Fruit fly (Drosophila melanogaster): Measurements from ENCODE around the gene CG14190.

The CG14190 gene

dm6 chrX:19056611-19057010 lies at the start of gene CG14190:
Gene CG14190 (plus strand): TSS chrX:19056911.
- no peak for TF ChIP-seq EcR (GFP tag; optimal IDR thresholded peaks at IDR 0.05)
- TF ChIP-seq CG8478 (optimal IDR thresholded peaks at IDR 0.05): no peak
- no peak for TF ChIP-seq Dll (optimal IDR thresholded peaks at IDR 0.05)
- TF ChIP-seq pan (optimal IDR thresholded peaks at IDR 0.05): no peak
- no peak for TF ChIP-seq psq (optimal IDR thresholded peaks at IDR 0.05)
- no peak for TF ChIP-seq usp (GFP tag; optimal IDR thresholded peaks at IDR 0.05)

DNA sequence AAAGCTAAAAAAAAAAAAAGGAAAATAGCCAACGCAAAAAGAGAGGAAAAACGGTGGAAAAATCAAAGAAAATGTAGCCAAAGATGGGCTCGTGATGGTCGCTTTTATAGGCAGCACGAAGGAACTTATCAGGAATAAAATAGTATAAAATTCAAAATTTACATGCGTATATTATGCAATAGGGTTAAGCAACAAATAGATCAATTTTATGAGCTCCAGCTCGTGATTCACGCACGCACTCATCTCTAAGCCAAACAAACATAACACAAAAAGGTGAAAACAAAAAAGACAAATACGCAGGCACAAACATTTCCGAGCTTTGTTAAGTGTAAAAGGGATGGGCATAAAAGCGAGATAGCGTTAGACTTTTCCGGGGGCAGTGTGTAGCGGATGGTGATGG lies 47.8 kb upstream of the CG14190 start:
- TF ChIP-seq usp (GFP tag; optimal IDR thresholded peaks at IDR 0.05) (no peak), psq (optimal IDR thresholded peaks at IDR 0.05) (no peak)

- no peak for TF ChIP-seq EcR (GFP tag; optimal IDR thresholded peaks at IDR 0.05)
- no peak for TF ChIP-seq pan (optimal IDR thresholded peaks at IDR 0.05)
- TF ChIP-seq Dll (optimal IDR thresholded peaks at IDR 0.05): no peak
- no peak for TF ChIP-seq psq (optimal IDR thresholded peaks at IDR 0.05)
- no peak for TF ChIP-seq usp (GFP tag; optimal IDR thresholded peaks at IDR 0.05)
- TF ChIP-seq CG8478 (optimal IDR thresholded peaks at IDR 0.05): no peak
Measured at dm6 chrX:19010169-19010924, 46.4 kb upstream of the CG14190 start.

DNA sequence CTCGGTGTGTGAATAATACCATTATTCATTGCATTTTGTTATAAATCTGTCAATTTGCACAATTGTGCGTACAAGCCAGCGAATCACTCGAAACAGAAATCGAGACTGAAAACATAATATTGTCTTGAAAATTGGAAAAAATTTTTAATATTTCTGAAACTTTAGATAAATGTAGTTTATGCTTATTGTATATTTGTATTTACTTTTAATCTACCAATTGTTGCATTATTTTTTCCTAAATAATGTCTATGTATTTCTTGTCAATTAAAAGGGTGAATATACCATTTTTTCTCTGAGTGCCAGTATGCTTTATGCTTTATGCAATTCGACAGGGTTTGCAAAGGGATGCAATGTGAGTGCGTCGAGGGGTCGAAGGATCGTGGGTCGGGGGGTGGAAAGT lies 42.1 kb upstream of the CG14190 start:
- TF ChIP-seq psq (optimal IDR thresholded peaks at IDR 0.05): no peak
- TF ChIP-seq EcR (GFP tag; optimal IDR thresholded peaks at IDR 0.05): no peak
- no peak for TF ChIP-seq CG8478 (optimal IDR thresholded peaks at IDR 0.05)
- TF ChIP-seq usp (GFP tag; optimal IDR thresholded peaks at IDR 0.05): no peak
- TF ChIP-seq Dll (optimal IDR thresholded peaks at IDR 0.05): no peak
- no peak for TF ChIP-seq pan (optimal IDR thresholded peaks at IDR 0.05)

DNA sequence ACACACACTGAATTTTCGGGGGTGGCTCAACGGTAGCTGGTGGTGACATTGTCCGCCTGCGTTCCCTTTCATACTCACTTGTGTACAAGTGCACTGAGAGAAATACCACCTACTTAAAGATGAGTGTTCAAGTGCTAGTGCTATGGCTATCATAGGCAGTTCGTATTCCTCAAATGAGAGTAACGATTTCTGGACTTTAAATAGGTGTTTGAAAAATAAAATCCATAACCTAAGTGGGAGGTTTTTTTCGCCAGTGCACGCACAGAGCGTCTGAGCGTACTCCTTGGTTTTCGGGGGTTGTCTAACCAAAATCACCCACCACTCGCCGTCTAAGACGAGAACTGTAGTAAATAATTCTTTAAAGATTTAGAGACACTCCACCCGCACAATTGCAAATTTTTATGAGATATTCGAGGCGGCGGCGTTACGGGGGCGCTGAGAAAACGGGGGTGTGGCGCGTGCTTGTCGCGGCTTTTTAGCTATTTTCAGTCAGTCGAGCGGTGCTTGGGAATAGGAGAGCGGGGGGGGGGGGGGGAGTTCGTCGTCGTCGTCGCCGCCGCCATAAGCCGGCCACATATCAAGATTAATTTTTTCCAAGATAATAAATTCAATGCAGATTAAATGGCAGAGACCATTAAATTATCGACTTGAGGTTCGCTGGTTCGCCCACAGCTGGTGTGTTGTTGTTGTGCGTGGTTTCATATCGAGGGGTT lies 38.5 kb upstream of the CG14190 start:
- TF ChIP-seq psq (optimal IDR thresholded peaks at IDR 0.05) (no peak), EcR (GFP tag; optimal IDR thresholded peaks at IDR 0.05) (no peak), CG8478 (optimal IDR thresholded peaks at IDR 0.05) (no peak), Dll (optimal IDR thresholded peaks at IDR 0.05) (no peak), usp (GFP tag; optimal IDR thresholded peaks at IDR 0.05) (no peak), pan (optimal IDR thresholded peaks at IDR 0.05) (no peak)

DNA sequence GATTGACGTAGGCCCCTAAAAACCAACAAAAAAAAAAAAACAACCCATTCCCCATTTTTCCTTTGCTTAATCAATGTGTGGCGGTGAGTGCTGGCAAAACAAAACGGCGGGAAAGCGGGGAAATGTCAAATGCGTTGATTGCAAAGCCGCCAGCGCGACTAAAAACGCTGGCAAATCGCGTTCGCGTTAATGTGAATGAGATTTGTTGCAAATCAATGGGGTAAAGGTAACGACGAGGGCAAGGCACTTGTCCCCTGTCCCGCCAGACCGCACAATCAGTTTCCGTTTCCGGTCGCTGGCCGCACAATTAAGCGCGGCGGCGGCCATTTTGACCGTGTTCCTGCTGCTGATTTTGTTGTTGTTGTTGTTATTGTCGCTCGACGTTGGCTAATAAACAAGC lies 36.6 kb upstream of the CG14190 start:
- TF ChIP-seq usp (GFP tag; optimal IDR thresholded peaks at IDR 0.05) (no peak), pan (optimal IDR thresholded peaks at IDR 0.05) (no peak), EcR (GFP tag; optimal IDR thresholded peaks at IDR 0.05) (no peak), psq (optimal IDR thresholded peaks at IDR 0.05) (no peak), CG8478 (optimal IDR thresholded peaks at IDR 0.05) (no peak), Dll (optimal IDR thresholded peaks at IDR 0.05) (no peak)

DNA sequence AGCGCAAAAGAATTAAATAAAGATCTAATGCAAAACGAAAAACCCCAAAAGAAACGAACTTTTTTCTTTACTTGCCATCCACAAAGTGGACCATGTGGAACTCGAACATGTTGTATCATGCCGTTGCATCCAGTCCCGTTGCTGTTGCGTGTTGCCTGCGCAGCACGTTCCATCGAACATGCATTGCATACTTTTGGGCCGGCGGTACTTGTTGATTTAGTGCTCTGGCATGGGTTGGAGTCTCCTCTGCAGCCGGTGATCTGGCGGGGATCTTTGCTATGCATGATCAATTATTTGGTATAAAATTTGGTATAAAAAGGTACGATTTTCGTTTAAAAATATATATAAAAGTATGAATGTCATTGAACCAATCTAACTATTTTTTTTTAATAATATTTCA lies 28.1 kb upstream of the CG14190 start:
- no peak for TF ChIP-seq EcR (GFP tag; optimal IDR thresholded peaks at IDR 0.05)
- no peak for TF ChIP-seq Dll (optimal IDR thresholded peaks at IDR 0.05)
- TF ChIP-seq CG8478 (optimal IDR thresholded peaks at IDR 0.05): no peak
- no peak for TF ChIP-seq pan (optimal IDR thresholded peaks at IDR 0.05)
- TF ChIP-seq usp (GFP tag; optimal IDR thresholded peaks at IDR 0.05): no peak

- TF ChIP-seq pan (optimal IDR thresholded peaks at IDR 0.05) (no peak), Dll (optimal IDR thresholded peaks at IDR 0.05) (no peak), EcR (GFP tag; optimal IDR thresholded peaks at IDR 0.05) (no peak), CG8478 (optimal IDR thresholded peaks at IDR 0.05) (no peak), usp (GFP tag; optimal IDR thresholded peaks at IDR 0.05) (no peak), psq (optimal IDR thresholded peaks at IDR 0.05) (no peak)
Measured at dm6 chrX:19033739-19034138, 23.0 kb upstream of the CG14190 start.

DNA sequence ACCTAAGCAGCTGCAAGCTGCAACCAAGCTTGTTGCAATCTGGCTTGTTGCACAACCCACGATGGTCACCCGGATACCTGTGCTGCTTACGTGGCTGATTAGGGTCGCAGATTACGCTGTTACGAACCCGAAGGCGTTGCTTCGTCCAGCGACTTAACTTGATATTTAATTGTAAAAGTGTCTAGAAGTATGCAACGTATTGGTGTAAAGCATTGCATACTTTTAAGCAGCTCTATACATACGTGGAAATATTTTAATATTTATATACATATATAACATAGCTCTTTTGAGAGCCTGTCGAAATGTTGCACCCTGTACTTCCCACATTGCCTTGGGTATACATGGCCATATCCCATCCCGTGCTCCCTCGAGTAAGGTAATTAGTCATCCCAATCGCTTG lies 19.6 kb upstream of the CG14190 start:
- TF ChIP-seq psq (optimal IDR thresholded peaks at IDR 0.05) (no peak), usp (GFP tag; optimal IDR thresholded peaks at IDR 0.05) (no peak), EcR (GFP tag; optimal IDR thresholded peaks at IDR 0.05) (no peak), pan (optimal IDR thresholded peaks at IDR 0.05) (no peak), Dll (optimal IDR thresholded peaks at IDR 0.05) (no peak), CG8478 (optimal IDR thresholded peaks at IDR 0.05) (no peak)

DNA sequence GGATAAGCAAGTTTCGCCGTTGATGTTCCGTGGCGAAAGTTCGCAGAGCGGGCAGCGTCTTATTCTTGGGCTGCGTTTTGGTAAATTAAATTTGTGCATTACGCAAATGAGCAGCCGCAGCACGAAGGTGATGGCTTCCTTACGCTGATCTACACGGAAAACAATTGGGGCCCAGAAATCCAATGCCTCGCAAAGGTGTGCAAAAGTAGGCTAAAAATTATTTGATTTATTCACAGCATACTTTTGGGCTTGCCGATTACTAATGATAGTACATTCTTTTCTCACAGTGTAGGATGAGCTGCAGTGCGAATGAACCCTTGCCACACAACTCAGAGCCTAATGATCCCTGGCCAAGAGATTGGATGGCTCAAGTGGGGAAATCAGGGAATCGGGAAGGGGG lies 16.4 kb upstream of the CG14190 start:
- no peak for TF ChIP-seq psq (optimal IDR thresholded peaks at IDR 0.05)
- TF ChIP-seq CG8478 (optimal IDR thresholded peaks at IDR 0.05): no peak
- no peak for TF ChIP-seq Dll (optimal IDR thresholded peaks at IDR 0.05)
- TF ChIP-seq pan (optimal IDR thresholded peaks at IDR 0.05): no peak
- no peak for TF ChIP-seq EcR (GFP tag; optimal IDR thresholded peaks at IDR 0.05)
- no peak for TF ChIP-seq usp (GFP tag; optimal IDR thresholded peaks at IDR 0.05)

- TF ChIP-seq Dll (optimal IDR thresholded peaks at IDR 0.05): no peak
- TF ChIP-seq CG8478 (optimal IDR thresholded peaks at IDR 0.05): no peak
- TF ChIP-seq EcR (GFP tag; optimal IDR thresholded peaks at IDR 0.05): no peak
- TF ChIP-seq usp (GFP tag; optimal IDR thresholded peaks at IDR 0.05): no peak
- TF ChIP-seq pan (optimal IDR thresholded peaks at IDR 0.05): no peak
- no peak for TF ChIP-seq psq (optimal IDR thresholded peaks at IDR 0.05)
Measured at dm6 chrX:19050142-19050541, 6.6 kb upstream of the CG14190 start, which contains the start of gene Diedel3. Gene Diedel3 (plus strand): TSS chrX:19050442.

- TF ChIP-seq pan (optimal IDR thresholded peaks at IDR 0.05) (no peak), CG8478 (optimal IDR thresholded peaks at IDR 0.05) (no peak), EcR (GFP tag; optimal IDR thresholded peaks at IDR 0.05) (no peak), psq (optimal IDR thresholded peaks at IDR 0.05) (no peak), Dll (optimal IDR thresholded peaks at IDR 0.05) (no peak), usp (GFP tag; optimal IDR thresholded peaks at IDR 0.05) (no peak)
Measured at dm6 chrX:19068873-19069272, 12.2 kb downstream of the CG14190 start, which contains the start of gene CG34330. Gene CG34330 (minus strand): TSS chrX:19068973.

Measured in whole organism.